Worm (Caenorhabditis elegans) whole organism, late embryonic: Measurements from ENCODE around the gene C37C3.18.

ENCODE experiments used
- F13H6.1 ChIP-seq: sonication (generic microtip); optimal IDR thresholded peaks from 2 replicates; lab custom pipeline; 2016; ENCODE audit warnings: missing genetic modification characterization, missing compliant biosample characterization
- ahr-1 ChIP-seq: sonication (generic microtip); optimal IDR thresholded peaks from 2 replicates; lab custom pipeline; 2016; ENCODE audit warnings: missing genetic modification characterization, missing compliant biosample characterization
- che-1 ChIP-seq: sonication (generic microtip); optimal IDR thresholded peaks from 2 replicates; lab custom pipeline; 2016; ENCODE audit warnings: mild to moderate bottlenecking, missing genetic modification characterization, missing compliant biosample characterization
- dve-1 ChIP-seq: sonication (generic microtip); optimal IDR thresholded peaks from 2 replicates; lab custom pipeline; 2017; ENCODE audit warnings: antibody characterized with exemption, mild to moderate bottlenecking, missing genetic modification characterization, missing compliant biosample characterization
- ets-4 ChIP-seq: sonication (generic microtip); optimal IDR thresholded peaks from 2 replicates; lab custom pipeline; 2016; ENCODE audit warnings: missing genetic modification characterization, missing compliant biosample characterization
- hlh-15 ChIP-seq: sonication (generic microtip); optimal IDR thresholded peaks from 2 replicates; lab custom pipeline; 2016; ENCODE audit warnings: missing genetic modification characterization, missing compliant biosample characterization
- nfya-1 ChIP-seq: sonication (generic microtip); optimal IDR thresholded peaks from 2 replicates; lab custom pipeline; 2017; ENCODE audit warnings: missing genetic modification characterization, mild to moderate bottlenecking, missing compliant biosample characterization, antibody characterized with exemption, moderate library complexity
- pat-9 ChIP-seq: fragments of 200-800 bp; sonication (Bioruptor generic); optimal IDR thresholded peaks from 2 replicates; lab custom pipeline; 2018; ENCODE audit warnings: mild to moderate bottlenecking, missing genetic modification characterization, moderate library complexity, missing compliant biosample characterization
- pha-4 ChIP-seq: fragments of 150-350 bp; optimal IDR thresholded peaks from 2 replicates; lab custom pipeline; 2018; ENCODE audit warnings: missing biosample characterization, missing genetic modification reagents, missing genetic modification characterization
- ref-2 ChIP-seq: sonication (generic microtip); optimal IDR thresholded peaks from 2 replicates; lab custom pipeline; 2016; ENCODE audit warnings: missing genetic modification characterization, missing compliant biosample characterization
- sox-2 ChIP-seq: fragments of 200-800 bp; sonication (Bioruptor generic); IDR thresholded peaks from 2 replicates; pipeline ENCODE4 v1.3.6; 2022; ENCODE audit warnings: missing genetic modification reagents, missing genetic modification characterization, missing compliant biosample characterization
- ttx-3 ChIP-seq: sonication (generic microtip); optimal IDR thresholded peaks from 2 replicates; lab custom pipeline; 2016; ENCODE audit warnings: missing genetic modification reagents, missing genetic modification characterization, missing compliant biosample characterization
- unc-55 ChIP-seq: sonication (generic microtip); optimal IDR thresholded peaks from 2 replicates; lab custom pipeline; 2017; ENCODE audit warnings: missing biosample characterization, missing genetic modification reagents, missing genetic modification characterization
- zip-5 ChIP-seq: sonication (generic microtip); optimal IDR thresholded peaks from 2 replicates; lab custom pipeline; 2016; ENCODE audit warnings: missing genetic modification characterization, missing compliant biosample characterization

ce11 chrV:7904389-7904788, 49.6 kb downstream of the C37C3.18 start:
- TF ChIP-seq hlh-15 (no peak), ref-2 (tag; lab: Kevin White, UChicago) (no peak), nfya-1 (tag; lab: Kevin White, UChicago) (no peak), dve-1 (tag; lab: Kevin White, UChicago) (no peak), ahr-1 (no peak), ets-4 (tag; lab: Kevin White, UChicago) (no peak), unc-55 (no peak), ttx-3 (tag; lab: Kevin White, UChicago) (no peak), pha-4 (tag; lab: Kevin White, UChicago) (no peak), F13H6.1 (tag; lab: Kevin White, UChicago) (no peak), sox-2 (GFP tag; lab: Robert Waterston, UW) (no peak), zip-5 (tag; lab: Kevin White, UChicago) (no peak), che-1 (no peak), pat-9 (tag; lab: Kevin White, UChicago) (no peak)
